Worm (Caenorhabditis elegans): Measurements from ENCODE around the gene F22E5.9.
"Not testable (repeated sequence)": the region's sequence is repeated elsewhere in the genome, so short reads cannot be mapped to it uniquely, and the experiment has no call there.

F22E5.9 gene

DNA sequence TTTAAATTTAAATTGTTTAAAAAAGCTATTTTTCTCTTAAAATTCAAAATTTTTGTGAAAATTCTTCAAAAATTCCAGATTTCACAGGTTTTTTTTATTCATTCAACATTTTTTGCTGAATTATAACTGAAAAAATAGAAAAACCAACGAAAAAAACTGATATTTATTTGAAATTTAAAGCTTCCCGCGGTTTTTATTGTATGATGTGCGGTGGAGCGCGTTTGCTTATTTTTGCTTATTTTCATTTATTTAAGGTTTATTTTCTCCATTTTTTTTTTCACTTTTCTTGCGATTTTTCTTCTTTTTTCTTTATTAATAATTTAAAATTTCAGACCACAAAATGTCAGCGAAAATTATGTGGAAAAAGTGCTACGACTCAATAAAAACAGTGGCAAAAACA is at the start of gene F22E5.9:
Gene F22E5.9 (plus strand): TSS at position 327 of the 400 bp plus-strand sequence.
- TF ChIP-seq pqm-1 (tag; optimal IDR thresholded peaks at IDR 0.05) (no peak), ceh-22 (tag; optimal IDR thresholded peaks at IDR 0.05) (no peak), unc-3 (GFP tag; conservative IDR thresholded peaks at IDR 0.05) (no peak), unc-3 (tag; optimal IDR thresholded peaks at IDR 0.05) (no peak), dmd-4 (tag; optimal IDR thresholded peaks at IDR 0.05; ENCODE audit: borderline replicate concordance) (no peak), elt-2 (tag; optimal IDR thresholded peaks at IDR 0.05) (no peak), ref-2 (tag; optimal IDR thresholded peaks at IDR 0.05) (no peak), ceh-45 (GFP tag; IDR thresholded peaks at IDR 0.05) (no peak), pros-1 (tag; optimal IDR thresholded peaks at IDR 0.05) (no peak), hlh-13 (GFP tag; optimal IDR thresholded peaks at IDR 0.05) (no peak), F13H6.1 (tag; optimal IDR thresholded peaks at IDR 0.05) (no peak), ceh-18 (tag; optimal IDR thresholded peaks at IDR 0.05) (no peak), tbx-2 (tag; optimal IDR thresholded peaks at IDR 0.05) (no peak), pha-2 (tag; optimal IDR thresholded peaks at IDR 0.05) (no peak), K09A11.1 (tag; optimal IDR thresholded peaks at IDR 0.05; ENCODE audit: insufficient read depth) (no peak), pha-4 (tag; optimal IDR thresholded peaks at IDR 0.05) (no peak), tbx-7 (tag; optimal IDR thresholded peaks at IDR 0.05) (no peak), fax-1 (tag; optimal IDR thresholded peaks at IDR 0.05) (no peak), hlh-30 (tag; optimal IDR thresholded peaks at IDR 0.05; ENCODE audit: insufficient read depth) (no peak), ceh-24 (tag; optimal IDR thresholded peaks at IDR 0.05) (no peak), ceh-19 (GFP tag; optimal IDR thresholded peaks at IDR 0.05) (no peak)

DNA sequence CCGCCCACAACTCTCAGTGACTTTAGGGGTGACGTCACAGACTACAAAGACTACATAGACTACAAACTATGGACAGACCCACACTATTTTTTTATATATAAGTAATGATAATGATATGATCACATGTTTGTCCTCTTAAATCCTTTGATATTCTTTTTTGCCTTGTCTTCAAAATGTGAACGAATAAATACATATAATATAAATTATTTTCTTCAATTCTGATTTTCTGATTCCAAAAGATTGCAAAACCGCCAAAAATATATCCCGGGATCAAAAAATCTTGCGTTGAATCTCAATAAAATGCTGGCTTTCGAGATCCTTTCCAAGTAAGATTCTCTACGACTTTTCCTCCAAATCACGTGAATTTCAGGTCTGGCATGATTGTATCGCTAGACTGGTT is 38.0 kb upstream of the F22E5.9 start, which contains the start of gene F33H12.1:
Gene F33H12.1 (plus strand): TSS at position 301 of the 400 bp plus-strand sequence.
- not testable (repeated sequence) for TF ChIP-seq ceh-14 (tag; optimal IDR thresholded peaks at IDR 0.05); dmd-4 (tag; optimal IDR thresholded peaks at IDR 0.05; ENCODE audit: borderline replicate concordance); unc-3 (GFP tag; conservative IDR thresholded peaks at IDR 0.05); unc-3 (tag; optimal IDR thresholded peaks at IDR 0.05)

DNA sequence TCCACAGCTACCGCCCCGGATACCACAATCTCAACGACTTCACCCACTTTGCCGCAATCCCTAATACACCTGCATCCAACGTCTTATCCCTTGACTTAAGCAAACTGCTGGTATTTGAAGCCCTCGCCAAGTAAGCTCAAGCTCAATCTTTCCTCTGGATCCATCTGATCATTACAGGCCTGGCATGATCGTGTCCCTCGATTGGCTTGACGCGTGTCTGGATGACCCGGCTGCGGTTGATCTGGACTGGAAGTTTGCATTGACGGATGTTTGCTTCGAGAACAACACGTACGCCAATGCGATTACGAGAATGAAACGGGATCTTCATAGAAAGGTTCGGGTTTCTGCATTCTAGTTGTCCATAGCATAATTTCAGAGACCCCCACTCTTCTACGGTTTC is 37.3 kb upstream of the F22E5.9 start:
- TF ChIP-seq ztf-16 (tag; optimal IDR thresholded peaks at IDR 0.05) (no peak), eyg-1 (tag; optimal IDR thresholded peaks at IDR 0.05) (no peak), zip-5 (tag; optimal IDR thresholded peaks at IDR 0.05) (no peak), hlh-8 (tag; optimal IDR thresholded peaks at IDR 0.05) (no peak), unc-55 (GFP tag; optimal IDR thresholded peaks at IDR 0.05) (no peak), tbx-2 (tag; optimal IDR thresholded peaks at IDR 0.05) (no peak), fax-1 (tag; optimal IDR thresholded peaks at IDR 0.05) (no peak), syd-9 (tag; optimal IDR thresholded peaks at IDR 0.05) (no peak), ceh-19 (GFP tag; optimal IDR thresholded peaks at IDR 0.05) (no peak), ceh-9 (tag; optimal IDR thresholded peaks at IDR 0.05) (no peak), hlh-30 (tag; optimal IDR thresholded peaks at IDR 0.05; ENCODE audit: insufficient read depth) (no peak), mec-3 (tag; optimal IDR thresholded peaks at IDR 0.05; ENCODE audit: borderline replicate concordance) (no peak), hlh-15 (tag; optimal IDR thresholded peaks at IDR 0.05) (no peak), ceh-22 (tag; optimal IDR thresholded peaks at IDR 0.05) (no peak), ttx-3 (tag; optimal IDR thresholded peaks at IDR 0.05) (no peak), ceh-18 (tag; optimal IDR thresholded peaks at IDR 0.05) (no peak), F13H6.1 (tag; optimal IDR thresholded peaks at IDR 0.05) (no peak), pros-1 (tag; optimal IDR thresholded peaks at IDR 0.05) (no peak), nhr-11 (tag; optimal IDR thresholded peaks at IDR 0.05) (no peak)

DNA sequence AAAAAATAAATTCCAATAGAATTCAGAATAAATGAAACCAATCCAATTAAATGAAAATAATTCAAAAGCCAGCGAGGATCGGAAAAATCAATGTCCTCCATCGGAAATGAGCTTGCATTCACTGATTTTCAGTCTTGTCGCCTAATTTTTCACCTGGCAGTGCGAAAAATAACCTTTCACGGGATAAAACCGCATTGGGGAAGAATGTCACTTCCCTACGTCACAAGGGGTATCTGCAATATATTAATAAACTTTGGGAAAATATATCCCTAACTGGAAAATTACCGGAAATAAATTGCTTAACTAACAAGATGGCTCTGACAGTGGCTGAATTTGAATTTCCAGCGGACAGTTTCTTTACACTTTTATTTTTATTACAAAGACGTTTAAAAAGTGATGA is 32.9 kb upstream of the F22E5.9 start, which contains the start of gene sri-77:
Gene sri-77 (minus strand): TSS at position 101 of the 400 bp plus-strand sequence.
- TF ChIP-seq ceh-30 (tag; optimal IDR thresholded peaks at IDR 0.05) (no peak), syd-9 (tag; optimal IDR thresholded peaks at IDR 0.05) (no peak), ceh-34 (tag; optimal IDR thresholded peaks at IDR 0.05) (no peak), eyg-1 (tag; optimal IDR thresholded peaks at IDR 0.05) (no peak), ets-4 (tag; optimal IDR thresholded peaks at IDR 0.05) (no peak), che-1 (tag; optimal IDR thresholded peaks at IDR 0.05) (no peak), ceh-19 (GFP tag; optimal IDR thresholded peaks at IDR 0.05) (no peak), hlh-6 (tag; optimal IDR thresholded peaks at IDR 0.05) (no peak), hlh-13 (GFP tag; optimal IDR thresholded peaks at IDR 0.05) (no peak), ceh-48 (tag; optimal IDR thresholded peaks at IDR 0.05) (no peak), ttx-3 (tag; optimal IDR thresholded peaks at IDR 0.05) (no peak), fax-1 (tag; optimal IDR thresholded peaks at IDR 0.05) (no peak), pat-9 (tag; optimal IDR thresholded peaks at IDR 0.05) (no peak), fkh-6 (tag; optimal IDR thresholded peaks at IDR 0.05) (no peak), unc-55 (GFP tag; optimal IDR thresholded peaks at IDR 0.05) (no peak), ceh-22 (tag; optimal IDR thresholded peaks at IDR 0.05) (no peak), C08G9.2 (tag; optimal IDR thresholded peaks at IDR 0.05) (no peak), sox-4 (tag; optimal IDR thresholded peaks at IDR 0.05) (no peak)

Measured in whole organism, late embryonic.